Worm (Caenorhabditis elegans): ENCODE measurements around the gene Y56A3A.30.

Y56A3A.30 gene

ce11 chrIII:11991654-11992292, 12.9 kb upstream of the Y56A3A.30 start:
- TF ChIP-seq him-1 (tag; optimal IDR thresholded peaks at IDR 0.05): no peak
- no peak for TF ChIP-seq W03F9.2 (tag; optimal IDR thresholded peaks at IDR 0.05)
- no peak for TF ChIP-seq dao-5 (tag; optimal IDR thresholded peaks at IDR 0.05)

- TF ChIP-seq dao-5 (tag; optimal IDR thresholded peaks at IDR 0.05): no peak
- no peak for TF ChIP-seq W03F9.2 (tag; optimal IDR thresholded peaks at IDR 0.05)
Observed at ce11 chrIII:11989823-11990222, 11.0 kb upstream of the Y56A3A.30 start, which contains the start of gene wah-1. wah-1 (plus strand) TSS chrIII:11990167.

ce11 chrIII:11985066-11985465, 6.2 kb upstream of the Y56A3A.30 start:
- TF ChIP-seq him-1 (tag; optimal IDR thresholded peaks at IDR 0.05): no peak
- no peak for TF ChIP-seq dao-5 (tag; optimal IDR thresholded peaks at IDR 0.05)
- no peak for TF ChIP-seq W03F9.2 (tag; optimal IDR thresholded peaks at IDR 0.05)

ce11 chrIII:11982474-11982873, 3.6 kb upstream of the Y56A3A.30 start:
- TF ChIP-seq W03F9.2 (tag; optimal IDR thresholded peaks at IDR 0.05) (no peak), him-1 (tag; optimal IDR thresholded peaks at IDR 0.05) (no peak), dao-5 (tag; optimal IDR thresholded peaks at IDR 0.05) (no peak)

ce11 chrIII:11981539-11981938, 2.7 kb upstream of the Y56A3A.30 start:
- TF ChIP-seq him-1 (tag; optimal IDR thresholded peaks at IDR 0.05): no peak
- TF ChIP-seq W03F9.2 (tag; optimal IDR thresholded peaks at IDR 0.05): no peak
- no peak for TF ChIP-seq dao-5 (tag; optimal IDR thresholded peaks at IDR 0.05)

- TF ChIP-seq dao-5 (tag; optimal IDR thresholded peaks at IDR 0.05) (no peak), W03F9.2 (tag; optimal IDR thresholded peaks at IDR 0.05) (no peak), him-1 (tag; optimal IDR thresholded peaks at IDR 0.05) (no peak)
Observed at ce11 chrIII:11980743-11981142, 1.9 kb upstream of the Y56A3A.30 start.

- TF ChIP-seq W03F9.2 (tag; optimal IDR thresholded peaks at IDR 0.05) (no peak), dao-5 (tag; optimal IDR thresholded peaks at IDR 0.05) (no peak), him-1 (tag; optimal IDR thresholded peaks at IDR 0.05) (no peak)
Observed at ce11 chrIII:11974414-11974813, 4.5 kb downstream of the Y56A3A.30 start, which contains the start of gene Y56A3A.31. Y56A3A.31 (plus strand) TSS chrIII:11974477.

- no peak for TF ChIP-seq W03F9.2 (tag; optimal IDR thresholded peaks at IDR 0.05)
- no peak for TF ChIP-seq him-1 (tag; optimal IDR thresholded peaks at IDR 0.05)
Observed at ce11 chrIII:11973996-11974395, 4.9 kb downstream of the Y56A3A.30 start, which contains the start of gene ung-1. ung-1 (minus strand) TSS chrIII:11974096.

ce11 chrIII:11971342-11971741, 7.5 kb downstream of the Y56A3A.30 start, which contains the start of gene Y56A3A.28:
Y56A3A.28 (minus strand) TSS chrIII:11971374.
- TF ChIP-seq W03F9.2 (tag; optimal IDR thresholded peaks at IDR 0.05) (no peak), him-1 (tag; optimal IDR thresholded peaks at IDR 0.05) (no peak), dao-5 (tag; optimal IDR thresholded peaks at IDR 0.05) (no peak)

ce11 chrIII:11960080-11960479, 18.8 kb downstream of the Y56A3A.30 start, which contains the start of gene top-3:
top-3 (minus strand) TSS chrIII:11960180.
- TF ChIP-seq him-1 (tag; optimal IDR thresholded peaks at IDR 0.05): no peak
- no peak for TF ChIP-seq dao-5 (tag; optimal IDR thresholded peaks at IDR 0.05)
- no peak for TF ChIP-seq W03F9.2 (tag; optimal IDR thresholded peaks at IDR 0.05)

ce11 chrIII:11954150-11954549, 24.7 kb downstream of the Y56A3A.30 start:
- TF ChIP-seq dao-5 (tag; optimal IDR thresholded peaks at IDR 0.05) (no peak), him-1 (tag; optimal IDR thresholded peaks at IDR 0.05) (no peak), W03F9.2 (tag; optimal IDR thresholded peaks at IDR 0.05) (no peak)

ce11 chrIII:11951111-11951510, 27.8 kb downstream of the Y56A3A.30 start:
- TF ChIP-seq W03F9.2 (tag; optimal IDR thresholded peaks at IDR 0.05) (no peak), him-1 (tag; optimal IDR thresholded peaks at IDR 0.05) (no peak), dao-5 (tag; optimal IDR thresholded peaks at IDR 0.05) (no peak)

ce11 chrIII:11949276-11949879, 29.5 kb downstream of the Y56A3A.30 start:
- TF ChIP-seq W03F9.2 (tag; optimal IDR thresholded peaks at IDR 0.05) (no peak), dao-5 (tag; optimal IDR thresholded peaks at IDR 0.05) (no peak), him-1 (tag; optimal IDR thresholded peaks at IDR 0.05) (no peak)

- TF ChIP-seq him-1 (tag; optimal IDR thresholded peaks at IDR 0.05): no peak
- no peak for TF ChIP-seq dao-5 (tag; optimal IDR thresholded peaks at IDR 0.05)
- no peak for TF ChIP-seq W03F9.2 (tag; optimal IDR thresholded peaks at IDR 0.05)
Observed at ce11 chrIII:11948437-11948836, 30.4 kb downstream of the Y56A3A.30 start.

Measured in whole organism, L4/young adult.